Worm (Caenorhabditis elegans) whole organism, midembryonic: Measurements from ENCODE around the gene sex-1.

Experiments
- T22C8.4 ChIP-seq: fragments of 200-800 bp; sonication (Bioruptor generic); IDR thresholded peaks from 2 replicates; pipeline ENCODE4 v1.3.6; 2022; ENCODE audit warnings: missing genetic modification characterization, missing compliant biosample characterization
- cog-1 ChIP-seq: sonication (generic microtip); optimal IDR thresholded peaks from 2 replicates; lab custom pipeline; 2016; ENCODE audit warnings: missing genetic modification characterization, missing compliant biosample characterization
- flt-1 ChIP-seq: fragments of 200-800 bp; sonication (Bioruptor generic); IDR thresholded peaks from 2 replicates; pipeline ENCODE4 v1.3.6; 2022; ENCODE audit warnings: missing genetic modification characterization, missing compliant biosample characterization
- klf-2 ChIP-seq: fragments of 200-800 bp; sonication (Bioruptor generic); conservative IDR thresholded peaks from 2 replicates; pipeline ENCODE4 v1.3.6; 2022; ENCODE audit warnings: missing genetic modification reagents, missing genetic modification characterization, missing compliant biosample characterization
- med-1 ChIP-seq: sonication (generic microtip); optimal IDR thresholded peaks from 2 replicates; lab custom pipeline; 2017; ENCODE audit warnings: missing genetic modification characterization, mild to moderate bottlenecking, missing compliant biosample characterization, antibody characterized with exemption, missing genetic modification reagents; ENCODE audit not compliant: insufficient read depth
- ref-1 ChIP-seq: fragments of 200-800 bp; sonication (Bioruptor generic); conservative IDR thresholded peaks from 2 replicates; pipeline ENCODE4 v1.3.6; 2022; ENCODE audit warnings: missing genetic modification reagents, missing genetic modification characterization, missing compliant biosample characterization
- tab-1 ChIP-seq: fragments of 200-800 bp; sonication (Bioruptor generic); IDR thresholded peaks from 2 replicates; pipeline ENCODE4 v1.3.6; 2022; ENCODE audit warnings: missing genetic modification characterization, missing compliant biosample characterization
- ztf-23 ChIP-seq: fragments of 200-800 bp; sonication (Bioruptor generic); IDR thresholded peaks from 2 replicates; pipeline ENCODE4 v1.3.6; 2022; ENCODE audit warnings: missing genetic modification reagents, missing genetic modification characterization, missing compliant biosample characterization
- ztf-29 ChIP-seq: fragments of 200-800 bp; sonication (Bioruptor generic); IDR thresholded peaks from 2 replicates; pipeline ENCODE4 v1.3.6; 2022; ENCODE audit warnings: missing genetic modification reagents, missing genetic modification characterization, missing compliant biosample characterization

Gene sex-1

DNA sequence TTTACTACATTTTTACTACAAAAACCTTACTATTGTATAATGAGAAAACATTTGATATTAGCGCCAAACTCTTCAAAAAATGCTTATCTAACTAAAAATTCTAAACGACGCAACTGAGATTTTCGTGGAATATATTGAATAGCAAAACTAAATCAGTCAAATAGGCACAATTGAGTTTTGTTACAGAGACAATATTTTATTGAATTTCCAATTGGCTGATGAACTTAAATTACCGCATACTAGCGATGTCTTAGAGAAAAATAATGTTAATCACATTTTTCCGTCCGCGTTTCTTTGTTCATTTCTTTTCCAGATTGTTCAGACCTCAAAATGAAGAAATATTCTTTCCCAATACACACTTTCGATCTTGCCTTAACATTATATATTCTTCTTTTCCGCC is 42.7 kb downstream of the sex-1 start:
- TF ChIP-seq ztf-23 (GFP tag; lab: Robert Waterston, UW) (no peak), cog-1 (no peak), ztf-29 (GFP tag; lab: Robert Waterston, UW) (no peak), med-1 (GFP tag; lab: Kevin White, UChicago) (no peak), ref-1 (no peak), tab-1 (no peak)

DNA sequence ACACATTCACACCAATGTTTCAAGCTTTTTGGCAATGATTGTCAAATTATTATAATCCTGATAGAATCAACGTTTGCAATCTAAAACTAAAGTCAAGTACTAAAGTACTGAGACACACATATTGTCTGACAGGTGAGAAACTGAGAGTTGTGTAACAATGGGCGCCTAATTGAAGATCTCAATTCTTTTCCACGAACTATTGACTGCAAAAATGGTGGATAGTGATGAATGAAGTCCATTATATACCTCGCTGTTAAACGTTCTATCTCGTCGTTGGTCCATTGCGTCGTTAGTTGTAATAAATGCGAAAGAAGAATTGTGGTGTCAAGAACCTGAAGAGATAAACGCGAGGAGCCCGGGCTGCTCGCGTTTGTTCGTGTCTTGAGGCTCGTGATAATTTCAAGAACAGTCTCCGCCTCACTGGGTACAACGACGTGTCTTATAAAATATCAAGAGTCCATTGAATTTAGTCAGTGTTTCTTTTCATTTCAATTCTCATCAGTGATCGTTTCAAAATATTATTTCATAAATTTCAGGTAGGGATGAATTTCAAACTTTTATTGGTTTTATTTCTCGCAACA is 45.0 kb downstream of the sex-1 start, which contains the start of gene F09B9.4:
F09B9.4 (plus strand) TSS at position 531 of the 581 bp plus-strand sequence.
- TF ChIP-seq ztf-23 (GFP tag; lab: Robert Waterston, UW) (no peak), flt-1 (GFP tag; lab: Robert Waterston, UW) (no peak), klf-2 (GFP tag; lab: Robert Waterston, UW) (no peak), ztf-29 (GFP tag; lab: Robert Waterston, UW) (no peak), cog-1 (no peak), T22C8.4 (no peak), tab-1 (no peak), med-1 (GFP tag; lab: Kevin White, UChicago) (no peak), ref-1 (no peak)

DNA sequence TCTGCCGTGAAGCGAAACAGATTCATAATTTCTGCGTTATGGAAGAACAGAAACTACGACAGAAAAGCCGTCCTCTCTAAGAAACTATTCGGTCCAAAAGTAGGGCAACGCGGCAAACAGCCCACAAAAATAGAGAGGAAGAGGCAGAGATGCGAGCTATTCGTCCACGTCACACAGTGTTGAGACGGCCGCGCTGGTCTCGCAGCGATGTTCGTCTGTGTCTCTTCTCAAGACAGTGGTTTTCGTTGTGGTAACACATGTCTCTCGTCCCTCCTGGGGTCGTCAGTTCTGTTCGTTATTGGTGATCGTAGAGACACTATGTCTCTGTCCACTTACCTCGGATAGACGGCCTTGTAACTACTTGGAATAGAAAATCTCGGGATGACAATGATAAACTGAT is 46.5 kb downstream of the sex-1 start, which contains the start of gene erd-2.1:
erd-2.1 (minus strand) TSS at position 114 of the 400 bp plus-strand sequence.
- no peak for TF ChIP-seq T22C8.4
- TF ChIP-seq ztf-29 (GFP tag; lab: Robert Waterston, UW), result peak; percentile 18; the same call in 1 of the 2 replicates

DNA sequence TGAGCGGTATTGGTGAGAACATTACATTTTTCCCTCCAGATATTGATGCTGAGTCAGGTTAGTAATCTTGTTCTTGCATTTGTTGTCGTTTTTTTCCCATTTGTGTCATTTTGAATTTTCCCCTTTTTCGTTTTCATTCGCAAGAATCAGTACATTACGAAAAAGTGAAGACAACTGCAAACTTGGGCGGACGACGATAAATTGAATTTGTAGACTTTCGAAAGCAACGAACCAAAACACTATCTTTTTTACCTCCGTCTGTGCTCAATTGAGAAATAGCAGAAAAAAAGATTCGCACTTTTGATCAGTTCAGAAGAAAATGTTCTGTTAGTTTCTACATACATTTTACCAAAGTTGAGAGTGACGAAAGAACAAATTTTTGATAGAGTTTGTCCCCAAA is 50.1 kb downstream of the sex-1 start:
- no peak for TF ChIP-seq klf-2 (GFP tag; lab: Robert Waterston, UW)
- no peak for TF ChIP-seq ref-1
- no peak for TF ChIP-seq cog-1
- TF ChIP-seq T22C8.4, result no peak
- no peak for TF ChIP-seq tab-1
- no peak for TF ChIP-seq med-1 (GFP tag; lab: Kevin White, UChicago)
- no peak for TF ChIP-seq flt-1 (GFP tag; lab: Robert Waterston, UW)
- TF ChIP-seq ztf-23 (GFP tag; lab: Robert Waterston, UW), result no peak
- no peak for TF ChIP-seq ztf-29 (GFP tag; lab: Robert Waterston, UW)

- TF ChIP-seq med-1 (GFP tag; lab: Kevin White, UChicago) (no peak), ref-1 (no peak), flt-1 (GFP tag; lab: Robert Waterston, UW) (no peak), klf-2 (GFP tag; lab: Robert Waterston, UW) (no peak), ztf-29 (GFP tag; lab: Robert Waterston, UW) (no peak), cog-1 (no peak), ztf-23 (GFP tag; lab: Robert Waterston, UW) (no peak), tab-1 (no peak), T22C8.4 (no peak)
Measured at ce11 chrX:10154317-10154942, 50.8 kb downstream of the sex-1 start, which contains the start of gene F09B9.5. F09B9.5 (plus strand) TSS chrX:10154817.
